Fruit fly (Drosophila melanogaster) Kc167 (cell line): ENCODE measurements around the gene CG34286.

Experiments used
- Myc ChIP-seq: fragments of >200 bp; optimal IDR thresholded peaks from 2 replicates; lab custom pipeline; 2017; ENCODE audit warnings: missing external identifiers
- Sin3A ChIP-seq: fragments of >200 bp; optimal IDR thresholded peaks from 2 replicates; lab custom pipeline; 2018; ENCODE audit warnings: missing external identifiers
- h ChIP-seq: fragments of >200 bp; optimal IDR thresholded peaks from 3 replicates; lab custom pipeline; 2018; ENCODE audit warnings: missing external identifiers
- insv ChIP-seq: fragments of >200 bp; optimal IDR thresholded peaks from 3 replicates; lab custom pipeline; 2018; ENCODE audit warnings: missing external identifiers
- psq ChIP-seq: fragments of >200 bp; optimal IDR thresholded peaks from 2 replicates; lab custom pipeline; 2017; ENCODE audit warnings: missing external identifiers
- ttk ChIP-seq: sonication (Bioruptor generic); optimal IDR thresholded peaks from 2 replicates; lab custom pipeline; 2017; ENCODE audit warnings: missing external identifiers

CG34286 gene

dm6 chr3R:19715827-19716226 is at the start of gene CG34286:
Gene CG34286 (minus strand): TSS chr3R:19715927.
- no peak for TF ChIP-seq insv
- no peak for TF ChIP-seq psq (lab: Kevin White, UChicago)
- no peak for TF ChIP-seq Myc
- TF ChIP-seq ttk (lab: Kevin White, UChicago), result no peak
- TF ChIP-seq h (lab: Kevin White, UChicago), result no peak
- no peak for TF ChIP-seq Sin3A (lab: Kevin White, UChicago)

dm6 chr3R:19742893-19743292 is 27.2 kb upstream of the CG34286 start:
- TF ChIP-seq h (lab: Kevin White, UChicago) (no peak), Myc (no peak), ttk (lab: Kevin White, UChicago) (no peak), psq (lab: Kevin White, UChicago) (no peak), Sin3A (lab: Kevin White, UChicago) (no peak), insv (no peak)

- TF ChIP-seq h (lab: Kevin White, UChicago) (no peak), insv (no peak), Myc (no peak), ttk (lab: Kevin White, UChicago) (no peak), Sin3A (lab: Kevin White, UChicago) (no peak), psq (lab: Kevin White, UChicago) (no peak)
Observed at dm6 chr3R:19730953-19731482, 15.3 kb upstream of the CG34286 start.

dm6 chr3R:19730415-19730814 is 14.7 kb upstream of the CG34286 start, which contains the start of gene GluClalpha:
Gene GluClalpha (plus strand): TSS chr3R:19730715.
- no peak for TF ChIP-seq ttk (lab: Kevin White, UChicago)
- TF ChIP-seq Sin3A (lab: Kevin White, UChicago), result no peak
- TF ChIP-seq Myc, result no peak
- TF ChIP-seq psq (lab: Kevin White, UChicago), result no peak
- TF ChIP-seq insv, result no peak
- no peak for TF ChIP-seq h (lab: Kevin White, UChicago)

dm6 chr3R:19727806-19728205 is 12.1 kb upstream of the CG34286 start:
- no peak for TF ChIP-seq ttk (lab: Kevin White, UChicago)
- TF ChIP-seq psq (lab: Kevin White, UChicago), result no peak
- TF ChIP-seq h (lab: Kevin White, UChicago), result no peak
- TF ChIP-seq insv, result no peak
- no peak for TF ChIP-seq Myc
- TF ChIP-seq Sin3A (lab: Kevin White, UChicago), result no peak

- TF ChIP-seq h (lab: Kevin White, UChicago) (no peak), Sin3A (lab: Kevin White, UChicago) (no peak), ttk (lab: Kevin White, UChicago) (no peak), insv (no peak), Myc (no peak), psq (lab: Kevin White, UChicago) (no peak)
Observed at dm6 chr3R:19725584-19725983, 9.9 kb upstream of the CG34286 start.

- TF ChIP-seq ttk (lab: Kevin White, UChicago), result no peak
Observed at dm6 chr3R:19703398-19703797, 12.3 kb downstream of the CG34286 start.

dm6 chr3R:19682424-19682823 is 33.3 kb downstream of the CG34286 start:
- TF ChIP-seq insv (no peak), Myc (no peak), psq (lab: Kevin White, UChicago) (no peak), h (lab: Kevin White, UChicago) (no peak), Sin3A (lab: Kevin White, UChicago) (no peak), ttk (lab: Kevin White, UChicago) (no peak)

- TF ChIP-seq h (lab: Kevin White, UChicago) (no peak), ttk (lab: Kevin White, UChicago) (no peak), Sin3A (lab: Kevin White, UChicago) (no peak), psq (lab: Kevin White, UChicago) (no peak), insv (no peak), Myc (no peak)
Observed at dm6 chr3R:19679832-19680231, 35.9 kb downstream of the CG34286 start.

- TF ChIP-seq Myc, result no peak
- no peak for TF ChIP-seq h (lab: Kevin White, UChicago)
- TF ChIP-seq ttk (lab: Kevin White, UChicago), result no peak
- TF ChIP-seq psq (lab: Kevin White, UChicago), result no peak
- no peak for TF ChIP-seq Sin3A (lab: Kevin White, UChicago)
- no peak for TF ChIP-seq insv
Observed at dm6 chr3R:19672905-19673304, 42.8 kb downstream of the CG34286 start.

dm6 chr3R:19672136-19672535 is 43.6 kb downstream of the CG34286 start:
- no peak for TF ChIP-seq Sin3A (lab: Kevin White, UChicago)
- TF ChIP-seq Myc, result no peak
- TF ChIP-seq insv, result no peak
- no peak for TF ChIP-seq ttk (lab: Kevin White, UChicago)
- TF ChIP-seq h (lab: Kevin White, UChicago), result no peak
- TF ChIP-seq psq (lab: Kevin White, UChicago), result no peak

dm6 chr3R:19671223-19671991 is 44.3 kb downstream of the CG34286 start, which contains the start of gene Naam:
Gene Naam (plus strand): TSS chr3R:19671450.
- no peak for TF ChIP-seq h (lab: Kevin White, UChicago)
- no peak for TF ChIP-seq Myc
- TF ChIP-seq insv, result no peak
- no peak for TF ChIP-seq psq (lab: Kevin White, UChicago)
- no peak for TF ChIP-seq Sin3A (lab: Kevin White, UChicago)
- no peak for TF ChIP-seq ttk (lab: Kevin White, UChicago)
